Worm (Caenorhabditis elegans) whole organism, L1 larva: ENCODE results near the gene Y37E11AL.12.

Experiments used
- C04F5.9 ChIP-seq: sonication (generic microtip); optimal IDR thresholded peaks from 2 replicates; lab custom pipeline; 2016; ENCODE audit warnings: missing genetic modification characterization, missing compliant biosample characterization
- C16A3.4 ChIP-seq: fragments of 150-350 bp; optimal IDR thresholded peaks from 2 replicates; lab custom pipeline; 2014; ENCODE audit warnings: missing biosample characterization, missing genetic modification characterization
- Y116A8C.19 ChIP-seq: sonication (generic microtip); optimal IDR thresholded peaks from 2 replicates; lab custom pipeline; 2016; ENCODE audit warnings: missing compliant biosample characterization, missing genetic modification characterization, borderline replicate concordance
- blmp-1 ChIP-seq: fragments of 150-350 bp; optimal IDR thresholded peaks from 2 replicates; lab custom pipeline; 2014; ENCODE audit warnings: missing biosample characterization, missing genetic modification characterization
- ceh-63 ChIP-seq: fragments of 200-800 bp; sonication (Bioruptor generic); optimal IDR thresholded peaks from 2 replicates; lab custom pipeline; 2018; ENCODE audit warnings: mild to moderate bottlenecking, missing genetic modification characterization, missing compliant biosample characterization
- ces-1 ChIP-seq: fragments of 150-350 bp; optimal IDR thresholded peaks from 2 replicates; lab custom pipeline; 2014; ENCODE audit warnings: missing biosample characterization, missing genetic modification reagents, missing genetic modification characterization
- dsc-1 ChIP-seq: sonication (generic microtip); optimal IDR thresholded peaks from 2 replicates; lab custom pipeline; 2016; ENCODE audit warnings: mild to moderate bottlenecking, missing genetic modification characterization, missing compliant biosample characterization
- efl-1 ChIP-seq, 4 experiments: fragments of 150-350 bp; optimal IDR thresholded peaks in 3 of 4; peaks in 1 of 4; 1 replicate in 1 of 4; 2 replicates in 3 of 4; lab custom pipeline; 2014; ENCODE audit warnings: missing biosample characterization in 2 of 4, missing genetic modification characterization in 2 of 4, missing genetic modification reagents in 2 of 4
- efl-3 ChIP-seq: fragments of 200-800 bp; sonication (Bioruptor generic); optimal IDR thresholded peaks from 2 replicates; lab custom pipeline; 2018; ENCODE audit warnings: mild to moderate bottlenecking, missing genetic modification characterization, missing compliant biosample characterization
- elt-3 ChIP-seq, 6 experiments: fragments of 150-350 bp in 1 of 6; sonication (generic microtip); optimal IDR thresholded peaks; 2 replicates each; lab custom pipeline; 2017 to 2018; ENCODE audit warnings: missing biosample characterization in 6 of 6, missing genetic modification characterization in 6 of 6, inconsistent platforms in 1 of 6
- ets-5 ChIP-seq: fragments of 200-800 bp; sonication (Bioruptor generic); IDR thresholded peaks from 2 replicates; pipeline ENCODE4 v1.3.6; 2022; ENCODE audit warnings: missing genetic modification characterization, missing compliant biosample characterization
- fos-1 ChIP-seq: fragments of 150-350 bp; optimal IDR thresholded peaks from 2 replicates; lab custom pipeline; 2014; ENCODE audit warnings: missing biosample characterization, missing genetic modification characterization
- hlh-17 ChIP-seq: fragments of 200-800 bp; sonication (Bioruptor generic); optimal IDR thresholded peaks from 2 replicates; lab custom pipeline; 2018; ENCODE audit warnings: missing genetic modification characterization, mild to moderate bottlenecking, missing compliant biosample characterization, moderate library complexity, borderline replicate concordance
- jun-1 ChIP-seq: fragments of 150-350 bp; optimal IDR thresholded peaks from 2 replicates; lab custom pipeline; 2014; ENCODE audit warnings: missing biosample characterization, missing genetic modification reagents, missing genetic modification characterization
- lin-13 ChIP-seq: fragments of 150-350 bp; optimal IDR thresholded peaks from 2 replicates; lab custom pipeline; 2014; ENCODE audit warnings: missing biosample characterization, missing genetic modification reagents, missing genetic modification characterization
- lin-14 ChIP-seq: fragments of 200-800 bp; sonication (Bioruptor generic); optimal IDR thresholded peaks from 2 replicates; lab custom pipeline; 2018; ENCODE audit warnings: mild to moderate bottlenecking, missing genetic modification characterization, moderate library complexity, missing compliant biosample characterization
- lin-35 ChIP-seq, 2 experiments: fragments of 150-350 bp; optimal IDR thresholded peaks; 2 replicates each; lab custom pipeline; 2014; ENCODE audit warnings: missing biosample characterization in 2 of 2, missing genetic modification characterization in 2 of 2, missing genetic modification reagents in 2 of 2
- lsy-2 ChIP-seq, 2 experiments: fragments of 150-350 bp; optimal IDR thresholded peaks; 2 replicates each; lab custom pipeline; 2014; ENCODE audit warnings: missing biosample characterization in 2 of 2, missing genetic modification characterization in 2 of 2
- mab-9 ChIP-seq: fragments of 200-800 bp; sonication (Bioruptor generic); IDR thresholded peaks from 2 replicates; pipeline ENCODE4 v1.3.6; 2022; ENCODE audit warnings: missing genetic modification reagents, missing genetic modification characterization, missing compliant biosample characterization
- mdl-1 ChIP-seq, 2 experiments: fragments of 150-350 bp; optimal IDR thresholded peaks; 2 replicates each; lab custom pipeline; 2014 to 2017; ENCODE audit warnings: missing biosample characterization in 2 of 2, missing genetic modification characterization in 2 of 2, inconsistent platforms in 1 of 2
- mep-1 ChIP-seq: fragments of 150-350 bp; optimal IDR thresholded peaks from 2 replicates; lab custom pipeline; 2014; ENCODE audit warnings: missing biosample characterization, missing genetic modification characterization
- nhr-11 ChIP-seq: fragments of 150-350 bp; optimal IDR thresholded peaks from 2 replicates; lab custom pipeline; 2014; ENCODE audit warnings: missing biosample characterization, missing genetic modification characterization
- nhr-19 ChIP-seq: fragments of 200-800 bp; sonication (Bioruptor generic); conservative IDR thresholded peaks from 2 replicates; pipeline ENCODE4 v1.3.6; 2022; ENCODE audit warnings: missing genetic modification characterization, missing compliant biosample characterization
- nhr-20 ChIP-seq: sonication (generic microtip); optimal IDR thresholded peaks from 2 replicates; lab custom pipeline; 2016; ENCODE audit warnings: mild to moderate bottlenecking, missing genetic modification characterization, missing compliant biosample characterization
- nhr-237 ChIP-seq: fragments of 150-350 bp; optimal IDR thresholded peaks from 2 replicates; lab custom pipeline; 2014; ENCODE audit warnings: missing biosample characterization, missing genetic modification characterization
- nhr-47 ChIP-seq: sonication (generic microtip); optimal IDR thresholded peaks from 2 replicates; lab custom pipeline; 2016; ENCODE audit warnings: mild to moderate bottlenecking, missing genetic modification characterization, moderate library complexity, missing compliant biosample characterization
- nhr-71 ChIP-seq: sonication (generic microtip); optimal IDR thresholded peaks from 2 replicates; lab custom pipeline; 2016; ENCODE audit warnings: mild to moderate bottlenecking, missing genetic modification characterization, moderate library complexity, missing compliant biosample characterization
- nhr-77 ChIP-seq: fragments of 150-350 bp; optimal IDR thresholded peaks from 2 replicates; lab custom pipeline; 2014; ENCODE audit warnings: missing biosample characterization, missing genetic modification characterization
- nhr-84 ChIP-seq: sonication (generic microtip); optimal IDR thresholded peaks from 2 replicates; lab custom pipeline; 2017; ENCODE audit warnings: missing biosample characterization, missing genetic modification characterization
- nhr-85 ChIP-seq: sonication (generic microtip); peaks from one replicate; lab custom pipeline; 2016; ENCODE audit warnings: missing genetic modification characterization, inconsistent platforms, missing compliant biosample characterization
- nhr-90 ChIP-seq: sonication (generic microtip); optimal IDR thresholded peaks from 2 replicates; lab custom pipeline; 2016; ENCODE audit warnings: mild to moderate bottlenecking, missing genetic modification characterization, missing compliant biosample characterization; ENCODE audit not compliant: poor library complexity
- pax-3 ChIP-seq: fragments of 200-800 bp; sonication (Bioruptor generic); optimal IDR thresholded peaks from 2 replicates; lab custom pipeline; 2018; ENCODE audit warnings: mild to moderate bottlenecking, missing genetic modification characterization, moderate library complexity, missing compliant biosample characterization
- rnt-1 ChIP-seq: sonication (generic microtip); optimal IDR thresholded peaks from 2 replicates; lab custom pipeline; 2016; ENCODE audit warnings: mild to moderate bottlenecking, missing genetic modification characterization, moderate library complexity, missing compliant biosample characterization
- snpc-4 ChIP-seq: fragments of 150-350 bp; optimal IDR thresholded peaks from 2 replicates; lab custom pipeline; 2014; ENCODE audit warnings: missing biosample characterization, missing genetic modification characterization
- snu-23 ChIP-seq: sonication (generic microtip); optimal IDR thresholded peaks from 2 replicates; lab custom pipeline; 2016; ENCODE audit warnings: missing genetic modification characterization, missing compliant biosample characterization
- sup-37 ChIP-seq: fragments of 200-800 bp; sonication (Bioruptor generic); optimal IDR thresholded peaks from 2 replicates; lab custom pipeline; 2018; ENCODE audit warnings: mild to moderate bottlenecking, missing genetic modification characterization, missing compliant biosample characterization
- tbx-2 ChIP-seq: sonication (generic microtip); optimal IDR thresholded peaks from 2 replicates; lab custom pipeline; 2016; ENCODE audit warnings: missing genetic modification characterization, missing compliant biosample characterization
- tlp-1 ChIP-seq: fragments of 150-350 bp; optimal IDR thresholded peaks from 2 replicates; lab custom pipeline; 2014; ENCODE audit warnings: missing biosample characterization, missing genetic modification characterization
- unc-130 ChIP-seq: fragments of 150-350 bp; optimal IDR thresholded peaks from 2 replicates; lab custom pipeline; 2017; ENCODE audit warnings: missing biosample characterization, missing genetic modification characterization, inconsistent platforms
- unc-86 ChIP-seq: sonication (generic microtip); optimal IDR thresholded peaks from 2 replicates; lab custom pipeline; 2016; ENCODE audit warnings: missing genetic modification characterization, missing compliant biosample characterization
- unc-98 ChIP-seq: fragments of 200-800 bp; sonication (Bioruptor generic); IDR thresholded peaks from 2 replicates; pipeline ENCODE4 v1.3.6; 2022; ENCODE audit warnings: missing genetic modification characterization, missing compliant biosample characterization
- zip-4 ChIP-seq: fragments of 200-800 bp; sonication (Bioruptor generic); optimal IDR thresholded peaks from 2 replicates; lab custom pipeline; 2018; ENCODE audit warnings: mild to moderate bottlenecking, missing genetic modification characterization, moderate library complexity, missing compliant biosample characterization
- ztf-11 ChIP-seq, 2 experiments: sonication (generic microtip); optimal IDR thresholded peaks; 2 replicates each; lab custom pipeline; 2016 to 2017; ENCODE audit warnings: missing genetic modification characterization in 2 of 2, missing biosample characterization in 1 of 2, missing compliant biosample characterization in 1 of 2

The Y37E11AL.12 gene

DNA sequence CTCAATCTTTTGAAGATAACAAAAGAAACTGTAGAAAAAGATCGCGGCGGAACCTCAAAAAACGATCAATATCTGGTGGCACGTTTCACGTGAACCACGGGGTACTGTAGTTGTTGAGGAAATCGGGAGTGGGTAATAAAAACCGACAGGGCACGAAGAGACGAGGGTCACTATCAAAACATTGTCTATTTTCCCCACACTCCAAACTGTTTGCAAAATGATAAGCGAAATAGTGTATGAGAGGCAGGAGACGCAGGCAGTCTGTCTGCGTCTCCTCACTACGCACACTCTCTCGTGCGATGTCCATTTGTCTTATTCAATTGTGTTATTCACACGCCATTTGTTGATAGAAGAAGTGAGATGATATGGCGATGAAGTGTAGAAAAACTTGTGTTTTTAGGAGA, 48.4 kb downstream of the Y37E11AL.12 start (continued):
- peak; percentile 67 to 79 for TF ChIP-seq efl-1 (optimal IDR thresholded peaks at IDR 0.05; lab: Kevin White, UChicago)
- peak in 1 of 2 experiments; percentile 84 for TF ChIP-seq efl-1 (GFP tag; optimal IDR thresholded peaks at IDR 0.05 in 1 of 2; lab: Kevin White, UChicago)
- no peak for TF ChIP-seq snpc-4 (tag; lab: Kevin White, UChicago)
- TF ChIP-seq mep-1 (tag; lab: Kevin White, UChicago) = peak; percentile 33

DNA sequence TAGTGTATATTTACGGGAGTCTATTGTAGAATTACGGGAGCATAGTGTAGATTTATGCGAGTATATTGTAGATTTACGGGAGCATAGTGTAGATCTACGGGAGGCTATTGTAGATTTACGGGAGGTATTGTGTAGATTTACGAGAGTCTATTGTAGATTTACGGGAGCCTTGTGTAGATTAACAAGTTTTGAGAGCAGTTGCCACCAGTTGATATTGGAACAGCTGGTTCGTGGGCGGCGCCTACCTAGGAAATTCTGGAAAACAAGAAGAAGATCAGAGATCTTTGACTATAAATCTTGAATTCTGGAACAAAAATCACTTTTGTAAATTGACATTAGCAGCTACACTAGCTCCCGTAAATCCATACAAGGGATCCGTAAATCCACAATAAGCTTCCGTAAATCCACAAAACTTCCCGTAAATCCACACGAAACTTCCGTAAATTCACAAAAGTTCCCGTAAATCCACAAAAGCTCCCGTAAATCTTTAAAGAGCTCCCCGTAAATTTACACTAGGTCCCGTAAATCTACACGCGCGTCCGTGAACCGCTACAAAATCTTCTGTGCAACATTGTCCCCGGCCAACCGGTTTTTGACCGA, 48.9 kb downstream of the Y37E11AL.12 start:
- TF ChIP-seq rnt-1 (tag; lab: Kevin White, UChicago) (peak; percentile 57), efl-1 (optimal IDR thresholded peaks at IDR 0.05; lab: Kevin White, UChicago) (no peak), efl-1 (GFP tag; optimal IDR thresholded peaks at IDR 0.05 in 1 of 2; lab: Kevin White, UChicago) (peak in 1 of 2 experiments; percentile 80), hlh-17 (no peak)

DNA sequence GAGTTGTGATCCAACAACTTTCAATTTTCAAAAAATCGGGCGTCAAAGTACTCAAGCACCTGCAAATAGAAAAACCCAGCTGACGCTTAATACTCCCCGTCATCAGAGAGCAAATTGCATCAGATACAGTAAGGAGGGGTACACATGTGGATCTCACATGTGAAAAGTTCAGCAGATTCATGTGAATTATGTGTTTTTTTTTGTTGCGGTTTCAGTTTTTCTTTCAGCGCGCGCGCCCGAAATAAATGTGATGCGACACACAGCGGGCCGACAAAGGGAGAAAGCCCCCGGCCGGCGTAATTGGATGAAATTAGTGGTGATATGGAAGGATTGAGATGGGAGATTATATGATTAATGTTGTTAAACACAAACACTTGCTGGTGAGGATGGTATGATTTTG, 49.6 kb downstream of the Y37E11AL.12 start:
- TF ChIP-seq efl-3 (GFP tag; lab: Kevin White, UChicago) (no peak), zip-4 (GFP tag; lab: Kevin White, UChicago) (no peak), nhr-237 (tag; lab: Kevin White, UChicago) (no peak), dsc-1 (tag; lab: Kevin White, UChicago) (no peak), tlp-1 (tag; lab: Kevin White, UChicago) (no peak), mdl-1 (tag; optimal IDR thresholded peaks at IDR 0.05; lab: Kevin White, UChicago) (peak in 1 of 2 experiments; percentile 30), nhr-47 (tag; lab: Kevin White, UChicago) (peak; percentile 8), lin-14 (GFP tag; lab: Kevin White, UChicago) (peak; percentile 13), elt-3 (tag; optimal IDR thresholded peaks at IDR 0.05; lab: Kevin White, UChicago) (peak in 1 of 6 experiments; percentile 47), ets-5 (GFP tag; lab: Robert Waterston, UW) (no peak), unc-98 (GFP tag; lab: Robert Waterston, UW) (no peak), ces-1 (GFP tag; lab: Kevin White, UChicago) (no peak), lin-35 (GFP tag; optimal IDR thresholded peaks at IDR 0.05; lab: Kevin White, UChicago) (peak in 1 of 2 experiments; percentile 0), nhr-20 (tag; lab: Kevin White, UChicago) (peak; percentile 69), tbx-2 (tag; lab: Kevin White, UChicago) (peak; percentile 30), sup-37 (no peak), blmp-1 (tag; lab: Kevin White, UChicago) (peak; percentile 67), lsy-2 (tag; optimal IDR thresholded peaks at IDR 0.05; lab: Kevin White, UChicago) (peak in 1 of 2 experiments; percentile 58), snu-23 (GFP tag; lab: Kevin White, UChicago) (peak; percentile 44), unc-130 (tag; lab: Kevin White, UChicago) (no peak), fos-1 (tag; lab: Kevin White, UChicago) (no peak), ztf-11 (tag; optimal IDR thresholded peaks at IDR 0.05; lab: Kevin White, UChicago) (no peak), nhr-84 (tag; lab: Kevin White, UChicago) (no peak), jun-1 (tag; lab: Kevin White, UChicago) (no peak), unc-86 (tag; lab: Kevin White, UChicago) (no peak), ceh-63 (GFP tag; lab: Kevin White, UChicago) (no peak), nhr-19 (peak; percentile 42), nhr-11 (tag; lab: Kevin White, UChicago) (no peak), nhr-85 (tag; lab: Kevin White, UChicago) (peak; percentile 83), nhr-71 (tag; lab: Kevin White, UChicago) (peak; percentile 58), nhr-77 (no peak), C16A3.4 (tag; lab: Kevin White, UChicago) (no peak), Y116A8C.19 (tag; lab: Kevin White, UChicago) (no peak), nhr-90 (tag; lab: Kevin White, UChicago) (peak; percentile 37), C04F5.9 (tag; lab: Kevin White, UChicago) (no peak), lin-13 (no peak), mab-9 (GFP tag; lab: Robert Waterston, UW) (no peak), pax-3 (tag; lab: Kevin White, UChicago) (no peak), rnt-1 (tag; lab: Kevin White, UChicago) (peak; percentile 55)
